Fruit fly (Drosophila melanogaster) whole organism, wandering third instar larva: ENCODE measurements around the gene sosie.

Source experiments
- Abd-B ChIP-seq: fragments of >200 bp; optimal IDR thresholded peaks from 2 replicates; lab custom pipeline; 2017; ENCODE audit warnings: missing biosample characterization, missing genetic modification characterization
- CG32264 ChIP-seq: fragments of 200-800 bp; sonication (Bioruptor generic); optimal IDR thresholded peaks from 2 replicates; lab custom pipeline; 2016; ENCODE audit warnings: missing biosample characterization, missing genetic modification characterization
- CG9705 ChIP-seq: fragments of 200-800 bp; sonication (Bioruptor generic); optimal IDR thresholded peaks from 2 replicates; lab custom pipeline; 2018; ENCODE audit warnings: missing biosample characterization, mild to moderate bottlenecking, missing genetic modification characterization
- CrebA ChIP-seq: fragments of 200-800 bp; sonication (Bioruptor generic); optimal IDR thresholded peaks from 2 replicates; lab custom pipeline; 2016; ENCODE audit warnings: missing biosample characterization, mild to moderate bottlenecking, missing genetic modification characterization, borderline replicate concordance
- Dfd ChIP-seq: fragments of >200 bp; optimal IDR thresholded peaks from 2 replicates; lab custom pipeline; 2017; ENCODE audit warnings: missing biosample characterization, missing genetic modification characterization
- Dif ChIP-seq: fragments of 200-275, 200-300 bp; sonication (Bioruptor generic); optimal IDR thresholded peaks from 2 replicates; lab custom pipeline; 2018; ENCODE audit warnings: missing biosample characterization, missing genetic modification characterization; ENCODE audit not compliant: partially characterized antibody
- GATAd ChIP-seq: sonication (Bioruptor generic); optimal IDR thresholded peaks from 2 replicates; lab custom pipeline; 2016; ENCODE audit warnings: missing biosample characterization, missing genetic modification characterization
- HLH106 ChIP-seq: fragments of 200-800 bp; optimal IDR thresholded peaks from 3 replicates; lab custom pipeline; 2019; ENCODE audit warnings: missing biosample characterization, mild to moderate bottlenecking, missing genetic modification characterization, moderate library complexity
- Hnf4 ChIP-seq: fragments of 200-800 bp; sonication (Bioruptor generic); optimal IDR thresholded peaks from 2 replicates; lab custom pipeline; 2016; ENCODE audit warnings: missing biosample characterization, mild to moderate bottlenecking, missing genetic modification characterization
- Hr78 ChIP-seq: fragments of >200 bp; optimal IDR thresholded peaks from 2 replicates; lab custom pipeline; 2017; ENCODE audit warnings: missing biosample characterization, missing genetic modification characterization
- Hr83 ChIP-seq: fragments of 200-300 bp; sonication (Bioruptor generic); optimal IDR thresholded peaks from 2 replicates; lab custom pipeline; 2016; ENCODE audit warnings: missing biosample characterization, mild to moderate bottlenecking, missing genetic modification characterization, moderate library complexity; ENCODE audit not compliant: poor library complexity, severe bottlenecking
- Mio ChIP-seq: sonication (Bioruptor generic); optimal IDR thresholded peaks from 2 replicates; lab custom pipeline; 2016; ENCODE audit warnings: missing biosample characterization, missing genetic modification characterization
- Myc ChIP-seq: fragments of >200 bp; optimal IDR thresholded peaks from 2 replicates; lab custom pipeline; 2017
- OdsH ChIP-seq: fragments of 200-800 bp; sonication (Bioruptor generic); optimal IDR thresholded peaks from 2 replicates; lab custom pipeline; 2016; ENCODE audit warnings: missing biosample characterization, mild to moderate bottlenecking, missing genetic modification characterization
- Sp1 ChIP-seq: fragments of 200-800 bp; sonication (Bioruptor generic); optimal IDR thresholded peaks from 3 replicates; lab custom pipeline; 2019; ENCODE audit warnings: missing biosample characterization, mild to moderate bottlenecking, missing genetic modification characterization, moderate library complexity
- Vsx2 ChIP-seq: fragments of 200-300, 225-300 bp; sonication (Bioruptor generic); optimal IDR thresholded peaks from 2 replicates; lab custom pipeline; 2018; ENCODE audit warnings: missing biosample characterization, missing genetic modification characterization; ENCODE audit not compliant: partially characterized antibody
- br ChIP-seq: fragments of 200-800 bp; sonication (Bioruptor generic); optimal IDR thresholded peaks from 2 replicates; lab custom pipeline; 2016; ENCODE audit warnings: missing biosample characterization, missing genetic modification characterization
- brk ChIP-seq: fragments of 200-800 bp; sonication (Bioruptor generic); optimal IDR thresholded peaks from 2 replicates; lab custom pipeline; 2016; ENCODE audit warnings: missing biosample characterization, mild to moderate bottlenecking, missing genetic modification characterization
- dl ChIP-seq, 2 experiments: fragments of 175-275, 200-275 bp in 1 of 2; fragments of 200-275 bp in 1 of 2; sonication (Bioruptor generic); optimal IDR thresholded peaks; lab custom pipeline; 2018; ENCODE audit warnings: mild to moderate bottlenecking in 2 of 2, missing biosample characterization in 2 of 2, missing genetic modification characterization in 2 of 2, moderate library complexity in 2 of 2; ENCODE audit not compliant: partially characterized antibody in 2 of 2, insufficient read depth in 1 of 2
- ey ChIP-seq: fragments of 200-800 bp; sonication (Bioruptor generic); optimal IDR thresholded peaks from 2 replicates; lab custom pipeline; 2016; ENCODE audit warnings: missing biosample characterization, missing genetic modification characterization
- fru ChIP-seq: fragments of 200-800 bp; sonication (Bioruptor generic); optimal IDR thresholded peaks from 3 replicates; lab custom pipeline; 2016; ENCODE audit warnings: missing biosample characterization, mild to moderate bottlenecking, missing genetic modification characterization
- h ChIP-seq: fragments of 200-800 bp; sonication (Bioruptor generic); optimal IDR thresholded peaks from 3 replicates; lab custom pipeline; 2016; ENCODE audit warnings: missing biosample characterization, mild to moderate bottlenecking, missing genetic modification characterization
- jim ChIP-seq: fragments of 175-275, 200-325 bp; sonication (Bioruptor generic); optimal IDR thresholded peaks from 2 replicates; lab custom pipeline; 2016; ENCODE audit warnings: missing biosample characterization, mild to moderate bottlenecking, missing genetic modification characterization
- lola ChIP-seq: fragments of >200 bp; optimal IDR thresholded peaks from 2 replicates; lab custom pipeline; 2017; ENCODE audit warnings: missing biosample characterization, missing genetic modification characterization
- pan ChIP-seq: fragments of >200 bp; optimal IDR thresholded peaks from 2 replicates; lab custom pipeline; 2017
- psq ChIP-seq: fragments of 200-800 bp; sonication (Bioruptor generic); optimal IDR thresholded peaks from 3 replicates; lab custom pipeline; 2017; ENCODE audit warnings: missing biosample characterization, mild to moderate bottlenecking, missing genetic modification characterization, moderate library complexity
- rgr ChIP-seq: fragments of 200-800 bp; sonication (Bioruptor generic); optimal IDR thresholded peaks from 3 replicates; lab custom pipeline; 2016; ENCODE audit warnings: missing biosample characterization, mild to moderate bottlenecking, missing genetic modification characterization
- sv ChIP-seq: fragments of 200-800 bp; sonication (Bioruptor generic); optimal IDR thresholded peaks from 3 replicates; lab custom pipeline; 2016; ENCODE audit warnings: missing biosample characterization, missing genetic modification characterization
- woc ChIP-seq: sonication (Bioruptor generic); optimal IDR thresholded peaks from 2 replicates; lab custom pipeline; 2016; ENCODE audit warnings: missing biosample characterization, mild to moderate bottlenecking, missing genetic modification characterization

sosie gene

DNA sequence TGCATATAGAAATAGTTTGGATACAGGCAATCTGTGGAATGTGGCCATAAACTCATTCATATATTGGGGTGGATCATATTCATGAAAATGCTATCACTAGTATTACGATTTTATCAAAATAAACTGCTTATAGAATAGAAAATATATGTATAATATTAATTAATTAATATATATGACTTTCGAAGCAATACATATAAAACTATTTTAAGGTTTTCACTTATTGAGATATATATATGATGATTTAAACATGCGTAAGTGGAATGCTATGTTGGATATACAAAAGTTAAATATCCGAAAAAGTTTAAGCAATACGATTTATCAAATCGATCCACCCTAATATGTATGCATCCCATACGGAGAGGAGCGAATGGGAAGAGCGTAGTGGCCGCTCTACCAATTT lies 35.2 kb upstream of the sosie start:
- no peak for TF ChIP-seq pan (lab: Kevin White, UChicago)
- no peak for TF ChIP-seq Myc
- TF ChIP-seq jim = no peak
- TF ChIP-seq Abd-B = no peak
- TF ChIP-seq ey = no peak
- TF ChIP-seq CG9705 = no peak
- TF ChIP-seq OdsH (GFP tag; lab: Kevin White, UChicago) = no peak
- TF ChIP-seq fru (GFP tag; lab: Kevin White, UChicago) = no peak
- no peak for TF ChIP-seq Sp1 (GFP tag; lab: Kevin White, UChicago)
- no peak for TF ChIP-seq woc (GFP tag; lab: Kevin White, UChicago)
- no peak for TF ChIP-seq HLH106 (tag; lab: Kevin White, UChicago)
- TF ChIP-seq GATAd (GFP tag; lab: Kevin White, UChicago) = no peak
- TF ChIP-seq CrebA = no peak
- no peak for TF ChIP-seq br (GFP tag; lab: Kevin White, UChicago)

DNA sequence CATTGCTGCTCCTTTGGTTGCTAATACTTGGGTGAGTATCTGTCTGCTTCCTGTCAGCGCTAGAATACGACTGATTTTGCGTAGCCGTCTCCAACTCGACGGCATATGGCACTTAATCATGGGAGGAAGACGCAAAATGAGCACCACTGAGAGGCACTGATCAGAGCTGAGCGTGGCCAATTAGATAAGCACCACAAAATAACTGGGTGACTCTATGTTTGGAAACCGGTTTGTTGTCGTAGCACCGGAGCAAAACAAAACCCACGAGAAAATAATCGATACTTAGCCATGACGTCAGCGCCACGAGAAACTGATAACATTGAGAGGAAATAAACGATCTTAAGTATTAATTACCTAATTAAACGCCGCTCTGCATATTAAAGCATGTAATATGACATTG lies 34.2 kb upstream of the sosie start, which contains the start of gene Ude:
Gene Ude (minus strand): TSS at position 166 of the 400 bp plus-strand sequence.
- TF ChIP-seq dl (GFP tag; optimal IDR thresholded peaks at IDR 0.05; lab: Kevin White, UChicago; ENCODE audit: insufficient read depth in 1 of 2, partially characterized antibody in 2 of 2) = peak in 1 of 2 experiments; percentile 44
- no peak for TF ChIP-seq Mio (GFP tag; lab: Kevin White, UChicago)
- no peak for TF ChIP-seq CrebA
- TF ChIP-seq psq (GFP tag; lab: Kevin White, UChicago) = peak; percentile 11
- peak; percentile 59 for TF ChIP-seq Vsx2
- TF ChIP-seq Dif (GFP tag; lab: Kevin White, UChicago) = peak; percentile 65
- no peak for TF ChIP-seq lola (GFP tag; lab: Kevin White, UChicago)
- no peak for TF ChIP-seq sv (GFP tag; lab: Kevin White, UChicago)

DNA sequence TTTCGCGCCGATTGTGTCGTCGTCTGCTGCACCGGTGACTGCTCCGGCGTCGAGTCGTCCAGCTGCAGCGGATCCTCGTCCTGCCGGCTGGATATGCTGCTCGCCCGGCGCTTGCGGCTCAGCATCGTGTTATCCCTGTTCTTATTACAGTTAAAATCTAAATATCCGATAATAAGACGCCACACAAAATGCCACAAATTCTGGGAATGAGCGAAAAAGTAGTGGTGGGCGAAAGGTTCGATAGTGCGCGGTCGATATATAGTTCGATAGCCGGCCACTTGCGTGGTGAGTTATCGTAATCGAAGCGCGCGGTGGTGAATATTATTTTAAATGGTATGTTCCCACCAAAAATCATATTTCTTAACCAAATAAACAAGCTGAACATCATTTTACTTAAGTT lies 28.7 kb upstream of the sosie start, which contains the start of gene polybromo:
Gene polybromo (minus strand): TSS at position 212 of the 400 bp plus-strand sequence.
- no peak for TF ChIP-seq fru (GFP tag; lab: Kevin White, UChicago)
- peak; percentile 72 for TF ChIP-seq Myc
- no peak for TF ChIP-seq h
- no peak for TF ChIP-seq Dif (GFP tag; lab: Kevin White, UChicago)
- no peak for TF ChIP-seq Mio (GFP tag; lab: Kevin White, UChicago)
- no peak for TF ChIP-seq HLH106 (tag; lab: Kevin White, UChicago)
- no peak for TF ChIP-seq CrebA
- no peak for TF ChIP-seq Sp1 (GFP tag; lab: Kevin White, UChicago)

- TF ChIP-seq Hnf4 (GFP tag; lab: Kevin White, UChicago) (no peak), woc (GFP tag; lab: Kevin White, UChicago) (no peak)
Measured at dm6 chr3R:24807321-24807720, 26.4 kb upstream of the sosie start, which contains the start of gene CG6980. TSS of gene CG6980 (plus strand) at chr3R:24807621.

- TF ChIP-seq pan (lab: Kevin White, UChicago) (no peak), OdsH (GFP tag; lab: Kevin White, UChicago) (peak; percentile 64), Abd-B (no peak), dl (GFP tag; optimal IDR thresholded peaks at IDR 0.05; lab: Kevin White, UChicago; ENCODE audit: insufficient read depth in 1 of 2, partially characterized antibody in 2 of 2) (no peak), jim (no peak), brk (no peak), Hr83 (GFP tag; lab: Kevin White, UChicago) (peak; percentile 89), h (peak; percentile 72), Sp1 (GFP tag; lab: Kevin White, UChicago) (no peak), CrebA (no peak), CG32264 (peak; percentile 6), Dfd (GFP tag; lab: Kevin White, UChicago) (no peak), br (GFP tag; lab: Kevin White, UChicago) (peak; percentile 16), sv (GFP tag; lab: Kevin White, UChicago) (peak; percentile 35), Hr78 (GFP tag; lab: Kevin White, UChicago) (no peak), rgr (GFP tag; lab: Kevin White, UChicago) (peak; percentile 79), lola (GFP tag; lab: Kevin White, UChicago) (no peak), CG9705 (no peak)
- TF ChIP-seq, all 38 proteins: peak for 7
Measured at dm6 chr3R:24809576-24810279, 24.0 kb upstream of the sosie start.
